Fruit fly (Drosophila melanogaster): ENCODE results near the gene wac.

Gene wac

dm6 chr3L:284253-284652 is 26.3 kb downstream of the wac start:
- TF ChIP-seq CG32772 (GFP tag; IDR thresholded peaks at IDR 0.05): no peak
- no peak for TF ChIP-seq Ets97D (GFP tag; optimal IDR thresholded peaks at IDR 0.05)
- no peak for TF ChIP-seq CG8388 (GFP tag; optimal IDR thresholded peaks at IDR 0.05)
- no peak for TF ChIP-seq Abd-B (GFP tag; optimal IDR thresholded peaks at IDR 0.05)
- no peak for TF ChIP-seq Meics (GFP tag; optimal IDR thresholded peaks at IDR 0.05)
- TF ChIP-seq eyg (GFP tag; optimal IDR thresholded peaks at IDR 0.05): no peak
- TF ChIP-seq Hsf (GFP tag; optimal IDR thresholded peaks at IDR 0.05): no peak
- no peak for TF ChIP-seq CG14965 (GFP tag; optimal IDR thresholded peaks at IDR 0.05; ENCODE audit: borderline replicate concordance)
- no peak for TF ChIP-seq CG4820 (GFP tag; optimal IDR thresholded peaks at IDR 0.05)
- no peak for TF ChIP-seq Tbp (GFP tag; optimal IDR thresholded peaks at IDR 0.05)
- no peak for TF ChIP-seq cwo (GFP tag; optimal IDR thresholded peaks at IDR 0.05)
- no peak for TF ChIP-seq ewg (GFP tag; optimal IDR thresholded peaks at IDR 0.05)
- no peak for TF ChIP-seq BtbVII (GFP tag; optimal IDR thresholded peaks at IDR 0.05)
- no peak for TF ChIP-seq D19B (GFP tag; optimal IDR thresholded peaks at IDR 0.05)
- TF ChIP-seq Ets65A (GFP tag): no peak
- TF ChIP-seq CG11504 (tag; optimal IDR thresholded peaks at IDR 0.05): no peak
- no peak for TF ChIP-seq Blimp-1 (GFP tag; optimal IDR thresholded peaks at IDR 0.05)
- no peak for TF ChIP-seq bsh (GFP tag; optimal IDR thresholded peaks at IDR 0.05)

- TF ChIP-seq Pdp1 (GFP tag; optimal IDR thresholded peaks at IDR 0.05) (peak in 1 of 2 experiments; percentile 100), CG17912 (GFP tag; optimal IDR thresholded peaks at IDR 0.05) (no peak), emc (GFP tag; optimal IDR thresholded peaks at IDR 0.05) (no peak), bbx (GFP tag; IDR thresholded peaks at IDR 0.05; ENCODE audit: partially characterized antibody) (0 out of 2 replicates have a peak, but pooled peaks have one; percentile 16), ken (GFP tag; IDR thresholded peaks at IDR 0.05) (0 out of 3 replicates have a peak, but pooled peaks have one; percentile 41), CG4282 (GFP tag; optimal IDR thresholded peaks at IDR 0.05) (no peak), CG12155 (GFP tag; optimal IDR thresholded peaks at IDR 0.05) (no peak), Atf3 (GFP tag; optimal IDR thresholded peaks at IDR 0.05) (no peak), insv (GFP tag; optimal IDR thresholded peaks at IDR 0.05) (no peak), pho (GFP tag; optimal IDR thresholded peaks at IDR 0.05) (no peak), CG3407 (GFP tag; optimal IDR thresholded peaks at IDR 0.05) (no peak), CG15479 (GFP tag; optimal IDR thresholded peaks at IDR 0.05) (peak; percentile 72), pb (GFP tag; optimal IDR thresholded peaks at IDR 0.05) (no peak), h (optimal IDR thresholded peaks at IDR 0.05) (no peak), kah (GFP tag; optimal IDR thresholded peaks at IDR 0.05) (no peak), bab2 (GFP tag; optimal IDR thresholded peaks at IDR 0.05) (no peak), odd (GFP tag; optimal IDR thresholded peaks at IDR 0.05) (no peak), CG4360 (GFP tag; IDR thresholded peaks at IDR 0.05) (no peak), dati (GFP tag; IDR thresholded peaks at IDR 0.05) (no peak), NK7.1 (GFP tag; optimal IDR thresholded peaks at IDR 0.05) (no peak), Nf-YA (GFP tag; IDR thresholded peaks at IDR 0.05) (no peak), jigr1 (GFP tag; IDR thresholded peaks at IDR 0.05) (no peak), CG17186 (GFP tag; optimal IDR thresholded peaks at IDR 0.05) (no peak), Bteb2 (GFP tag; optimal IDR thresholded peaks at IDR 0.05) (no peak), Xbp1 (GFP tag; optimal IDR thresholded peaks at IDR 0.05) (no peak), crol (GFP tag; IDR thresholded peaks at IDR 0.05) (0 out of 2 replicates have a peak, but pooled peaks have one; percentile 9), CG34422 (GFP tag; IDR thresholded peaks at IDR 0.05) (no peak), salm (tag; optimal IDR thresholded peaks at IDR 0.05) (no peak), fd102C (GFP tag; optimal IDR thresholded peaks at IDR 0.05) (no peak), CG3065 (GFP tag; optimal IDR thresholded peaks at IDR 0.05) (no peak), tll (GFP tag; optimal IDR thresholded peaks at IDR 0.05) (peak in 1 of 2 experiments; percentile 64), vvl (GFP tag; IDR thresholded peaks at IDR 0.05) (no peak), Hey (tag; optimal IDR thresholded peaks at IDR 0.05) (no peak)
These were observed 33.7 kb downstream of the wac start for dm6 chr3L:291583-292145.

All from whole organism, embryonic.